Fruit fly (Drosophila melanogaster) whole organism, wandering third instar larva: ENCODE results near the gene tHMG2.

Source experiments
- CG32264 ChIP-seq: fragments of 200-800 bp; sonication (Bioruptor generic); optimal IDR thresholded peaks from 2 replicates; lab custom pipeline; 2016; ENCODE audit warnings: missing biosample characterization, missing genetic modification characterization
- CG9705 ChIP-seq: fragments of 200-800 bp; sonication (Bioruptor generic); optimal IDR thresholded peaks from 2 replicates; lab custom pipeline; 2018; ENCODE audit warnings: missing biosample characterization, mild to moderate bottlenecking, missing genetic modification characterization
- CrebA ChIP-seq: fragments of 200-800 bp; sonication (Bioruptor generic); optimal IDR thresholded peaks from 2 replicates; lab custom pipeline; 2016; ENCODE audit warnings: missing biosample characterization, mild to moderate bottlenecking, missing genetic modification characterization, borderline replicate concordance
- Dfd ChIP-seq: fragments of >200 bp; optimal IDR thresholded peaks from 2 replicates; lab custom pipeline; 2017; ENCODE audit warnings: missing biosample characterization, missing genetic modification characterization
- Dif ChIP-seq: fragments of 200-275, 200-300 bp; sonication (Bioruptor generic); optimal IDR thresholded peaks from 2 replicates; lab custom pipeline; 2018; ENCODE audit warnings: missing biosample characterization, missing genetic modification characterization; ENCODE audit not compliant: partially characterized antibody
- GATAd ChIP-seq: sonication (Bioruptor generic); optimal IDR thresholded peaks from 2 replicates; lab custom pipeline; 2016; ENCODE audit warnings: missing biosample characterization, missing genetic modification characterization
- HLH106 ChIP-seq: fragments of 200-800 bp; optimal IDR thresholded peaks from 3 replicates; lab custom pipeline; 2019; ENCODE audit warnings: missing biosample characterization, mild to moderate bottlenecking, missing genetic modification characterization, moderate library complexity
- Hnf4 ChIP-seq: fragments of 200-800 bp; sonication (Bioruptor generic); optimal IDR thresholded peaks from 2 replicates; lab custom pipeline; 2016; ENCODE audit warnings: missing biosample characterization, mild to moderate bottlenecking, missing genetic modification characterization
- Hr78 ChIP-seq: fragments of >200 bp; optimal IDR thresholded peaks from 2 replicates; lab custom pipeline; 2017; ENCODE audit warnings: missing biosample characterization, missing genetic modification characterization
- Hr83 ChIP-seq: fragments of 200-300 bp; sonication (Bioruptor generic); optimal IDR thresholded peaks from 2 replicates; lab custom pipeline; 2016; ENCODE audit warnings: missing biosample characterization, mild to moderate bottlenecking, missing genetic modification characterization, moderate library complexity; ENCODE audit not compliant: poor library complexity, severe bottlenecking
- Jra ChIP-seq: sonication (Bioruptor generic); optimal IDR thresholded peaks from 2 replicates; lab custom pipeline; 2016; ENCODE audit warnings: missing biosample characterization, missing genetic modification characterization
- Mio ChIP-seq: sonication (Bioruptor generic); optimal IDR thresholded peaks from 2 replicates; lab custom pipeline; 2016; ENCODE audit warnings: missing biosample characterization, missing genetic modification characterization
- Myc ChIP-seq: fragments of >200 bp; optimal IDR thresholded peaks from 2 replicates; lab custom pipeline; 2017
- OdsH ChIP-seq: fragments of 200-800 bp; sonication (Bioruptor generic); optimal IDR thresholded peaks from 2 replicates; lab custom pipeline; 2016; ENCODE audit warnings: missing biosample characterization, mild to moderate bottlenecking, missing genetic modification characterization
- Rel ChIP-seq, 2 experiments: fragments of 200-800 bp; sonication (Bioruptor generic) in 1 of 2; optimal IDR thresholded peaks; 2 replicates in 1 of 2; 3 replicates in 1 of 2; lab custom pipeline; 2016 to 2019; ENCODE audit warnings: mild to moderate bottlenecking in 2 of 2, missing biosample characterization in 2 of 2, missing genetic modification characterization in 2 of 2, moderate library complexity in 1 of 2
- Sp1 ChIP-seq: fragments of 200-800 bp; sonication (Bioruptor generic); optimal IDR thresholded peaks from 3 replicates; lab custom pipeline; 2019; ENCODE audit warnings: missing biosample characterization, mild to moderate bottlenecking, missing genetic modification characterization, moderate library complexity
- Vsx2 ChIP-seq: fragments of 200-300, 225-300 bp; sonication (Bioruptor generic); optimal IDR thresholded peaks from 2 replicates; lab custom pipeline; 2018; ENCODE audit warnings: missing biosample characterization, missing genetic modification characterization; ENCODE audit not compliant: partially characterized antibody
- br ChIP-seq: fragments of 200-800 bp; sonication (Bioruptor generic); optimal IDR thresholded peaks from 2 replicates; lab custom pipeline; 2016; ENCODE audit warnings: missing biosample characterization, missing genetic modification characterization
- brk ChIP-seq: fragments of 200-800 bp; sonication (Bioruptor generic); optimal IDR thresholded peaks from 2 replicates; lab custom pipeline; 2016; ENCODE audit warnings: missing biosample characterization, mild to moderate bottlenecking, missing genetic modification characterization
- dl ChIP-seq, 2 experiments: fragments of 175-275, 200-275 bp in 1 of 2; fragments of 200-275 bp in 1 of 2; sonication (Bioruptor generic); optimal IDR thresholded peaks; lab custom pipeline; 2018; ENCODE audit warnings: mild to moderate bottlenecking in 2 of 2, missing biosample characterization in 2 of 2, missing genetic modification characterization in 2 of 2, moderate library complexity in 2 of 2; ENCODE audit not compliant: partially characterized antibody in 2 of 2, insufficient read depth in 1 of 2
- dmrt93B ChIP-seq: fragments of 200-800 bp; sonication (Bioruptor generic); optimal IDR thresholded peaks from 2 replicates; lab custom pipeline; 2018; ENCODE audit warnings: missing biosample characterization, mild to moderate bottlenecking, missing genetic modification characterization
- dsf ChIP-seq: sonication (Bioruptor generic); optimal IDR thresholded peaks from 2 replicates; lab custom pipeline; 2016; ENCODE audit warnings: missing biosample characterization, missing genetic modification characterization, borderline replicate concordance
- ey ChIP-seq: fragments of 200-800 bp; sonication (Bioruptor generic); optimal IDR thresholded peaks from 2 replicates; lab custom pipeline; 2016; ENCODE audit warnings: missing biosample characterization, missing genetic modification characterization
- foxo ChIP-seq, 2 experiments: fragments of 200-800 bp; sonication (Bioruptor generic); optimal IDR thresholded peaks; 2 replicates in 1 of 2; 3 replicates in 1 of 2; lab custom pipeline; 2016 to 2017; ENCODE audit warnings: missing biosample characterization in 2 of 2, missing genetic modification characterization in 2 of 2
- fru ChIP-seq: fragments of 200-800 bp; sonication (Bioruptor generic); optimal IDR thresholded peaks from 3 replicates; lab custom pipeline; 2016; ENCODE audit warnings: missing biosample characterization, mild to moderate bottlenecking, missing genetic modification characterization
- h ChIP-seq: fragments of 200-800 bp; sonication (Bioruptor generic); optimal IDR thresholded peaks from 3 replicates; lab custom pipeline; 2016; ENCODE audit warnings: missing biosample characterization, mild to moderate bottlenecking, missing genetic modification characterization
- jim ChIP-seq: fragments of 175-275, 200-325 bp; sonication (Bioruptor generic); optimal IDR thresholded peaks from 2 replicates; lab custom pipeline; 2016; ENCODE audit warnings: missing biosample characterization, mild to moderate bottlenecking, missing genetic modification characterization
- lola ChIP-seq: fragments of >200 bp; optimal IDR thresholded peaks from 2 replicates; lab custom pipeline; 2017; ENCODE audit warnings: missing biosample characterization, missing genetic modification characterization
- pan ChIP-seq: fragments of >200 bp; optimal IDR thresholded peaks from 2 replicates; lab custom pipeline; 2017
- rgr ChIP-seq: fragments of 200-800 bp; sonication (Bioruptor generic); optimal IDR thresholded peaks from 3 replicates; lab custom pipeline; 2016; ENCODE audit warnings: missing biosample characterization, mild to moderate bottlenecking, missing genetic modification characterization
- sage ChIP-seq: fragments of 200-800 bp; sonication (Bioruptor generic); optimal IDR thresholded peaks from 2 replicates; lab custom pipeline; 2016; ENCODE audit warnings: missing biosample characterization, mild to moderate bottlenecking, missing genetic modification characterization
- sv ChIP-seq: fragments of 200-800 bp; sonication (Bioruptor generic); optimal IDR thresholded peaks from 3 replicates; lab custom pipeline; 2016; ENCODE audit warnings: missing biosample characterization, missing genetic modification characterization
- tai ChIP-seq: sonication (Bioruptor generic); optimal IDR thresholded peaks from 2 replicates; lab custom pipeline; 2016; ENCODE audit warnings: missing biosample characterization, missing genetic modification characterization
- woc ChIP-seq: sonication (Bioruptor generic); optimal IDR thresholded peaks from 2 replicates; lab custom pipeline; 2016; ENCODE audit warnings: missing biosample characterization, mild to moderate bottlenecking, missing genetic modification characterization

Gene tHMG2

DNA sequence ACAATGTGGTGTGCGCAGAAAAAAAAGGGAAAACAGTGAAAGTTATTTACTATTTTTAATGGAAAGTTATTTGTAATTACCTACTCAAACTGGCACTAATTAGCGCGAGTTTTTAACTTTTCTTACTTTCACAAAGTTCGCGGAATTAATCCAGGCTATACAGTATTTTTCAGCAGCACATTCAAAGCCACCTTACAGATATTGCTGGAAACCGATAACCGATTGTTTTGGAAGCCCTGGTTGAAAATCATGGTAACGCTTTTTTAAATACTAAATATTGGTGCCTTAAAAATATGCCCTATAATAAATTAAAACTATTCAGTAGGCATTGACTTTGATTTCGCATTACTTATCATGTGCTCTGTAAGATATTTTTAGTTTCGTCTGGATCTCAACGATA lies at the start of gene tHMG2:
tHMG2 (plus strand) TSS at position 187 of the 400 bp plus-strand sequence.
- TF ChIP-seq Mio (GFP tag; lab: Kevin White, UChicago), result no peak
- no peak for TF ChIP-seq Hr78
- TF ChIP-seq OdsH (GFP tag; lab: Kevin White, UChicago), result no peak
- no peak for TF ChIP-seq Hnf4 (GFP tag; lab: Kevin White, UChicago)
- no peak for TF ChIP-seq lola
- TF ChIP-seq sage, result no peak
- TF ChIP-seq CG32264 (GFP tag; lab: Kevin White, UChicago), result no peak
- no peak for TF ChIP-seq dsf (GFP tag; lab: Kevin White, UChicago)
- no peak for TF ChIP-seq ey (GFP tag; lab: Kevin White, UChicago)
- no peak for TF ChIP-seq foxo (GFP tag; optimal IDR thresholded peaks at IDR 0.05; lab: Kevin White, UChicago)
- TF ChIP-seq woc (GFP tag; lab: Kevin White, UChicago), result no peak
- TF ChIP-seq sv, result no peak
- no peak for TF ChIP-seq jim
- no peak for TF ChIP-seq Rel (GFP tag; optimal IDR thresholded peaks at IDR 0.05; lab: Kevin White, UChicago)
- TF ChIP-seq Rel (tag; optimal IDR thresholded peaks at IDR 0.05; lab: Kevin White, UChicago), result no peak
- TF ChIP-seq CrebA (GFP tag; lab: Kevin White, UChicago), result no peak
- no peak for TF ChIP-seq HLH106 (tag; lab: Kevin White, UChicago)
- TF ChIP-seq fru (GFP tag; lab: Kevin White, UChicago), result no peak
- no peak for TF ChIP-seq Sp1 (GFP tag; lab: Kevin White, UChicago)
- TF ChIP-seq Dfd, result no peak
- TF ChIP-seq dmrt93B (GFP tag; lab: Kevin White, UChicago), result no peak

DNA sequence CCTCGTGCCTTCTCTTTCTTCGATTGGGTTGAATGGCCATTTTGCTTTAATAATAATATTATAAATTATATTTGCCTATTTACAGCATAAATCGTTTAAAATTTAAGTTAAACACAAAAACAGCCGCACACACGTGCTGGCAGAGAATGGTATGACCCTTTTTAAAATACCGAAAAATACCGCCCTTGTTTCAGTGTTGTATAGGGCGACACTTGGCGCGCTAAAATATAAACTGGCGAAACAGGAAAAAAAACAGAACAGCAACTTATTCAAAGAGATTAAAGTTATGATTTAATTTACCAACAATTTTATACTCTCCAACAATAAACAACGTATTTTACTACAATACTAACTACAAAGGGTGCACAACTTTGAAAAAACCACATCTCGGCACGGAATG lies 46.3 kb upstream of the tHMG2 start, which contains the start of gene CG12499:
CG12499 (minus strand) TSS at position 95 of the 400 bp plus-strand sequence.
- TF ChIP-seq dl (GFP tag; optimal IDR thresholded peaks at IDR 0.05; lab: Kevin White, UChicago; ENCODE audit: insufficient read depth in 1 of 2, partially characterized antibody in 2 of 2) (no peak), brk (GFP tag; lab: Kevin White, UChicago) (no peak), Myc (lab: Kevin White, UChicago) (peak; percentile 19), CG32264 (GFP tag; lab: Kevin White, UChicago) (no peak)

DNA sequence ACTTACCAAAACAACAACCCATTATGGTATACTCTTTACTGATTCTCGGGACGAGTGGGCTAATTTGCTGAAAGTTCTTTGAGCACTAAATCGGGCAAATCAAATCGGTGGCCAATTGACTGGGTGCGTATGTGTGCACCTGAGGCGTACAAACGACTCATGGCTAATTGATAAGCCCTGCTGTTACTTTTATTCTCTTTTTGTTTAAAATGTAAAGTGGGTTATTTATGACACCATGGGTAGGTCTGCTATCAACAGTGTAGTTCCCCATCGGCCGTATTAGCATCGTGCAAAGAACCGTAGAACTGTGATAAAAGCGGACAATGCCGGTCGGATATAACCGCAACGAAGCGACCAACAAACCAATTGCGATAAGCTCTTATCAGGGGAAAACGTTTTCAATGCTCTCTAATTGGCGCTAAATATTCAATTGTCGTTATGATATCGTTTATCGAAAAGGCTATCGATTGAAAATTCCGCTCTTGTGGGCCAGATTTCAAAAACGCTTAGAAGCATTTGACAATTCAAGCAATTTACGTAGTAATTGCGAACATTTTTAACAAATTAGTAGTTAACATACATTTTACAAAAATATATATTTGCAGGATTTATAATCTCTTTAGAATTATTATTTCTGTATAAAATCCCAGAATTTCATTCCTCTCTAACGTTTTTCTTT lies 45.4 kb upstream of the tHMG2 start, which contains the start of gene CG34288:
CG34288 (minus strand) TSS at position 69 of the 679 bp plus-strand sequence.
- TF ChIP-seq OdsH (GFP tag; lab: Kevin White, UChicago), result peak; percentile 50
- TF ChIP-seq Myc (lab: Kevin White, UChicago), result no peak
- peak; percentile 43 for TF ChIP-seq br (GFP tag; lab: Kevin White, UChicago)
- TF ChIP-seq Mio (GFP tag; lab: Kevin White, UChicago), result no peak
- peak; percentile 65 for TF ChIP-seq Rel (GFP tag; optimal IDR thresholded peaks at IDR 0.05; lab: Kevin White, UChicago)
- peak; percentile 96 for TF ChIP-seq Rel (tag; optimal IDR thresholded peaks at IDR 0.05; lab: Kevin White, UChicago)
- TF ChIP-seq dl (GFP tag; optimal IDR thresholded peaks at IDR 0.05; lab: Kevin White, UChicago; ENCODE audit: insufficient read depth in 1 of 2, partially characterized antibody in 2 of 2), result no peak
- peak; percentile 9 to 74 for TF ChIP-seq foxo (GFP tag; optimal IDR thresholded peaks at IDR 0.05; lab: Kevin White, UChicago)
- peak; percentile 74 for TF ChIP-seq CG32264 (GFP tag; lab: Kevin White, UChicago)
- TF ChIP-seq HLH106 (tag; lab: Kevin White, UChicago), result peak; percentile 54
- TF ChIP-seq h (GFP tag; lab: Kevin White, UChicago), result peak; percentile 76
- no peak for TF ChIP-seq rgr (GFP tag; lab: Kevin White, UChicago)
- no peak for TF ChIP-seq jim
- TF ChIP-seq Vsx2 (GFP tag; lab: Kevin White, UChicago), result peak; percentile 93
- peak; percentile 87 for TF ChIP-seq Hr83 (GFP tag; lab: Kevin White, UChicago)
- TF ChIP-seq CG9705, result no peak
- peak; percentile 83 for TF ChIP-seq fru (GFP tag; lab: Kevin White, UChicago)
- TF ChIP-seq ey (GFP tag; lab: Kevin White, UChicago), result peak; percentile 43
- peak; percentile 6 for TF ChIP-seq Jra (GFP tag; lab: Kevin White, UChicago)

dm6 chr3R:22447874-22448254 lies 44.9 kb upstream of the tHMG2 start, which contains the start of gene CG34376:
Gene CG34376 (plus strand): TSS chr3R:22448099.
- TF ChIP-seq h (GFP tag; lab: Kevin White, UChicago), result peak; percentile 3
- no peak for TF ChIP-seq CG32264 (GFP tag; lab: Kevin White, UChicago)
- TF ChIP-seq Rel (GFP tag; optimal IDR thresholded peaks at IDR 0.05; lab: Kevin White, UChicago), result no peak
- peak; percentile 67 for TF ChIP-seq Rel (tag; optimal IDR thresholded peaks at IDR 0.05; lab: Kevin White, UChicago)
- TF ChIP-seq Hnf4 (GFP tag; lab: Kevin White, UChicago), result no peak
- TF ChIP-seq Dif (GFP tag; lab: Kevin White, UChicago), result peak; percentile 36
- no peak for TF ChIP-seq Vsx2 (GFP tag; lab: Kevin White, UChicago)
- TF ChIP-seq brk (GFP tag; lab: Kevin White, UChicago), result no peak
- TF ChIP-seq fru (GFP tag; lab: Kevin White, UChicago), result no peak
- TF ChIP-seq GATAd (GFP tag; lab: Kevin White, UChicago), result no peak
- TF ChIP-seq dsf (GFP tag; lab: Kevin White, UChicago), result no peak
- peak; percentile 8 for TF ChIP-seq Sp1 (GFP tag; lab: Kevin White, UChicago)
- TF ChIP-seq sv, result no peak
- no peak for TF ChIP-seq Dfd
- no peak for TF ChIP-seq ey (GFP tag; lab: Kevin White, UChicago)
- no peak for TF ChIP-seq tai (GFP tag; lab: Kevin White, UChicago)
- no peak for TF ChIP-seq sage
- TF ChIP-seq br (GFP tag; lab: Kevin White, UChicago), result no peak
- no peak for TF ChIP-seq Jra (GFP tag; lab: Kevin White, UChicago)
- no peak for TF ChIP-seq Myc (lab: Kevin White, UChicago)
- TF ChIP-seq pan (lab: Kevin White, UChicago), result no peak
- TF ChIP-seq dl (GFP tag; optimal IDR thresholded peaks at IDR 0.05; lab: Kevin White, UChicago; ENCODE audit: insufficient read depth in 1 of 2, partially characterized antibody in 2 of 2), result no peak
- TF ChIP-seq CrebA (GFP tag; lab: Kevin White, UChicago), result no peak
- TF ChIP-seq OdsH (GFP tag; lab: Kevin White, UChicago), result no peak
- TF ChIP-seq woc (GFP tag; lab: Kevin White, UChicago), result peak; percentile 46
- TF ChIP-seq Hr78, result no peak
- no peak for TF ChIP-seq dmrt93B (GFP tag; lab: Kevin White, UChicago)
- TF ChIP-seq foxo (GFP tag; optimal IDR thresholded peaks at IDR 0.05; lab: Kevin White, UChicago), result no peak
- TF ChIP-seq Mio (GFP tag; lab: Kevin White, UChicago), result no peak
- TF ChIP-seq CG9705, result no peak
- no peak for TF ChIP-seq jim
- TF ChIP-seq lola, result no peak
- TF ChIP-seq HLH106 (tag; lab: Kevin White, UChicago), result no peak
